Worm (Caenorhabditis elegans) whole organism, L2 larva: Measurements from ENCODE around the gene C27H5.12.

ENCODE experiments used
- Y55F3AM.14 ChIP-seq: fragments of 200-800 bp; sonication (Bioruptor generic); optimal IDR thresholded peaks from 2 replicates; lab custom pipeline; 2018; ENCODE audit warnings: mild to moderate bottlenecking, missing genetic modification characterization, missing compliant biosample characterization
- ZK546.5 ChIP-seq: sonication (generic microtip); optimal IDR thresholded peaks from 2 replicates; lab custom pipeline; 2017; ENCODE audit warnings: missing biosample characterization, missing genetic modification characterization
- alr-1 ChIP-seq: fragments of 150-350 bp; optimal IDR thresholded peaks from 2 replicates; lab custom pipeline; 2014; ENCODE audit warnings: missing biosample characterization, missing genetic modification characterization
- aly-2 ChIP-seq: fragments of 150-350 bp; optimal IDR thresholded peaks from 2 replicates; lab custom pipeline; 2014; ENCODE audit warnings: missing biosample characterization, missing genetic modification characterization
- ceh-16 ChIP-seq: fragments of 150-350 bp; optimal IDR thresholded peaks from 2 replicates; lab custom pipeline; 2014; ENCODE audit warnings: missing biosample characterization, missing genetic modification characterization
- ceh-82 ChIP-seq: fragments of 150-350 bp; optimal IDR thresholded peaks from 2 replicates; lab custom pipeline; 2014; ENCODE audit warnings: missing biosample characterization, missing genetic modification characterization
- crh-2 ChIP-seq: sonication (generic microtip); optimal IDR thresholded peaks from 2 replicates; lab custom pipeline; 2017; ENCODE audit warnings: missing biosample characterization, missing genetic modification characterization
- dmd-4 ChIP-seq: sonication (generic microtip); optimal IDR thresholded peaks from 2 replicates; lab custom pipeline; 2017; ENCODE audit warnings: missing biosample characterization, missing genetic modification characterization
- egl-27 ChIP-seq: sonication (generic microtip); optimal IDR thresholded peaks from 3 replicates; lab custom pipeline; 2017; ENCODE audit warnings: missing biosample characterization, missing genetic modification reagents, missing genetic modification characterization
- elt-3 ChIP-seq: sonication (generic microtip); optimal IDR thresholded peaks from 2 replicates; lab custom pipeline; 2017; ENCODE audit warnings: missing biosample characterization, missing genetic modification characterization
- fos-1 ChIP-seq: fragments of 150-350 bp; optimal IDR thresholded peaks from 2 replicates; lab custom pipeline; 2014; ENCODE audit warnings: missing biosample characterization, missing genetic modification characterization
- gmeb-1 ChIP-seq: fragments of 150-350 bp; optimal IDR thresholded peaks from 2 replicates; lab custom pipeline; 2014; ENCODE audit warnings: missing biosample characterization, missing genetic modification characterization
- lin-11 ChIP-seq: fragments of 150-350 bp; sonication (generic microtip); optimal IDR thresholded peaks from 2 replicates; lab custom pipeline; 2014; ENCODE audit warnings: missing biosample characterization, missing genetic modification characterization, inconsistent platforms, mixed read lengths
- lin-13 ChIP-seq: fragments of 150-350 bp; optimal IDR thresholded peaks from 2 replicates; lab custom pipeline; 2014; ENCODE audit warnings: missing biosample characterization, missing genetic modification reagents, missing genetic modification characterization
- lin-39 ChIP-seq: fragments of 150-350 bp; optimal IDR thresholded peaks from 2 replicates; lab custom pipeline; 2014; ENCODE audit warnings: missing biosample characterization, missing genetic modification reagents, missing genetic modification characterization
- mab-5 ChIP-seq: fragments of 150-350 bp; optimal IDR thresholded peaks from 2 replicates; lab custom pipeline; 2014; ENCODE audit warnings: missing biosample characterization, missing genetic modification characterization
- mbf-1 ChIP-seq: sonication (generic microtip); optimal IDR thresholded peaks from 2 replicates; lab custom pipeline; 2017; ENCODE audit warnings: missing biosample characterization, missing genetic modification characterization
- nhr-10 ChIP-seq: sonication (generic microtip); optimal IDR thresholded peaks from 2 replicates; lab custom pipeline; 2017; ENCODE audit warnings: missing biosample characterization, missing genetic modification characterization
- nhr-11 ChIP-seq: fragments of 150-350 bp; optimal IDR thresholded peaks from 2 replicates; lab custom pipeline; 2014; ENCODE audit warnings: missing biosample characterization, missing genetic modification characterization
- nhr-129 ChIP-seq: fragments of 150-350 bp; optimal IDR thresholded peaks from 2 replicates; lab custom pipeline; 2014; ENCODE audit warnings: missing biosample characterization, missing genetic modification characterization
- nhr-23 ChIP-seq: fragments of 150-350 bp; optimal IDR thresholded peaks from 2 replicates; lab custom pipeline; 2014; ENCODE audit warnings: missing biosample characterization, missing genetic modification reagents, missing genetic modification characterization
- nhr-237 ChIP-seq: fragments of 150-350 bp; optimal IDR thresholded peaks from 2 replicates; lab custom pipeline; 2014; ENCODE audit warnings: missing biosample characterization, missing genetic modification characterization
- nhr-6 ChIP-seq: fragments of 150-350 bp; optimal IDR thresholded peaks from 2 replicates; lab custom pipeline; 2014; ENCODE audit warnings: missing biosample characterization, missing genetic modification characterization
- peb-1 ChIP-seq: fragments of 150-350 bp; optimal IDR thresholded peaks from 2 replicates; lab custom pipeline; 2014; ENCODE audit warnings: missing biosample characterization, missing genetic modification characterization
- sma-3 ChIP-seq: sonication (generic microtip); optimal IDR thresholded peaks from 2 replicates; lab custom pipeline; 2016; ENCODE audit warnings: missing genetic modification reagents, missing genetic modification characterization, missing compliant biosample characterization
- sma-9 ChIP-seq, 2 experiments: fragments of 150-350 bp in 1 of 2; sonication (generic microtip) in 1 of 2; optimal IDR thresholded peaks; 2 replicates each; lab custom pipeline; 2014 to 2016; ENCODE audit warnings: missing genetic modification characterization in 2 of 2, mild to moderate bottlenecking in 1 of 2, missing biosample characterization in 1 of 2, missing compliant biosample characterization in 1 of 2, missing genetic modification reagents in 1 of 2, moderate library complexity in 1 of 2
- snpc-4 ChIP-seq: fragments of 150-350 bp; optimal IDR thresholded peaks from 2 replicates; lab custom pipeline; 2014; ENCODE audit warnings: missing biosample characterization, missing genetic modification characterization
- unc-39 ChIP-seq: fragments of 150-350 bp; optimal IDR thresholded peaks from 2 replicates; lab custom pipeline; 2014; ENCODE audit warnings: missing biosample characterization, missing genetic modification characterization
- unc-62 ChIP-seq: fragments of 150-350 bp; optimal IDR thresholded peaks from 2 replicates; lab custom pipeline; 2014; ENCODE audit warnings: missing biosample characterization, missing genetic modification reagents, missing genetic modification characterization
- zag-1 ChIP-seq: fragments of 150-350 bp; optimal IDR thresholded peaks from 2 replicates; lab custom pipeline; 2014; ENCODE audit warnings: missing biosample characterization, missing genetic modification characterization
- ztf-11 ChIP-seq: sonication (generic microtip); optimal IDR thresholded peaks from 2 replicates; lab custom pipeline; 2017; ENCODE audit warnings: missing biosample characterization, missing genetic modification characterization
- ztf-4 ChIP-seq: fragments of 150-350 bp; optimal IDR thresholded peaks from 2 replicates; lab custom pipeline; 2014; ENCODE audit warnings: missing biosample characterization, missing genetic modification characterization

C27H5.12 gene

DNA sequence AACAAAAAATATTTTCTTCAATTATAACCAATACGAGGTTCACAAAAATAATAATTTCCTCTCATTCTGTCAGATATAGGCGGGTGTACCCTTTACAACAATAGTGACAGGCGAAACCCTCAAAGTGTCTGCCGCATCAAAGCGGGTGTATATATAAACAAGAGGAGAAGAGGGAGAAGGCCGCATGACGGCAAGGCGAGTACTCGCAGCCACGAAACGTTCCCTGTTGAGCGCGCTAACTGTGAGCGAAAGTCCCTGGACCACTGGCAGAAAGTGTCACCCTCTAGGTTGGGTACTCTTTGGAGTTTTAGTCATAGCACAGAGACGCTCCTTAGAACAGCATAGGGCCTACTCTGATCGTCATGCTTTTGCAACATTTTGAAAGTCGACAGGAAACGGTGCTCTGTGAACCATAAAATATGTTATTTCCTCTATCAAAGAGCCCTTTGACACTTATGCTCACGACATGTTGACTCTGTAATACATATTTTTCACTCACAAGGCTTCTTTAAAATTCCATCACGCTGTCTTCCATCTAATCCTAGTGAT is 38.7 kb upstream of the C27H5.12 start, which contains the start of gene pcrg-1 (continued):
- TF ChIP-seq ceh-16 (tag; lab: Kevin White, UChicago), result no peak
- TF ChIP-seq nhr-11 (tag; lab: Kevin White, UChicago), result no peak
- peak; percentile 94 for TF ChIP-seq sma-9 (GFP tag; optimal IDR thresholded peaks at IDR 0.05; lab: Kevin White, UChicago)
- no peak for TF ChIP-seq sma-9 (tag; optimal IDR thresholded peaks at IDR 0.05; lab: Kevin White, UChicago)
- TF ChIP-seq unc-39 (tag; lab: Kevin White, UChicago), result no peak

DNA sequence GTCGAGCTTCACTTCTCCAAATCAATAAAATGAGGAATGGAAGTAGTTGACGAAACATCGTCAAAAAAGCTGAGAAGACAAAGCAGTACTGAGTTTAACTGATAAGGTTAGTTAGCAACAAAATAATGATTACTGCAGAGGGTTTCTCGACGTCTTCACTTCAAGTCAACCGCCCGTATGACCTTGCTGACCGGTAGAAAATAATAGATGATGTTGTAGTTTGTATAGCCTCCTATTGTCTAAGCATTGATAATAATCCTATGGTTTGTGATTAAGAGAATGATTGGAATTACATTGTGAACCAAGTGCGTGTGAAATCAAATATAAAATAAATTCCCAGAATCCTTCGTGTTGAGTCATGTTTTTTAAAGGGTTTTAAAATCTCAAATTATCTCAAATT is 37.9 kb upstream of the C27H5.12 start, which contains the start of gene E04F6.6:
Gene E04F6.6, minus strand, starts transcription at position 258 of the 400 bp plus-strand sequence.
- TF ChIP-seq nhr-10 (tag; lab: Kevin White, UChicago) (no peak), lin-13 (GFP tag; lab: Kevin White, UChicago) (no peak), snpc-4 (tag; lab: Kevin White, UChicago) (no peak), nhr-6 (tag; lab: Kevin White, UChicago) (no peak), nhr-11 (tag; lab: Kevin White, UChicago) (no peak), peb-1 (tag; lab: Kevin White, UChicago) (no peak), ceh-16 (tag; lab: Kevin White, UChicago) (no peak), dmd-4 (tag; lab: Kevin White, UChicago) (no peak), lin-39 (tag; lab: Kevin White, UChicago) (no peak), ZK546.5 (no peak), Y55F3AM.14 (GFP tag; lab: Kevin White, UChicago) (no peak), fos-1 (tag; lab: Kevin White, UChicago) (no peak), unc-62 (GFP tag; lab: Kevin White, UChicago) (no peak), zag-1 (tag; lab: Kevin White, UChicago) (no peak), ztf-4 (tag; lab: Kevin White, UChicago) (no peak), nhr-237 (tag; lab: Kevin White, UChicago) (no peak), mab-5 (tag; lab: Kevin White, UChicago) (no peak)

DNA sequence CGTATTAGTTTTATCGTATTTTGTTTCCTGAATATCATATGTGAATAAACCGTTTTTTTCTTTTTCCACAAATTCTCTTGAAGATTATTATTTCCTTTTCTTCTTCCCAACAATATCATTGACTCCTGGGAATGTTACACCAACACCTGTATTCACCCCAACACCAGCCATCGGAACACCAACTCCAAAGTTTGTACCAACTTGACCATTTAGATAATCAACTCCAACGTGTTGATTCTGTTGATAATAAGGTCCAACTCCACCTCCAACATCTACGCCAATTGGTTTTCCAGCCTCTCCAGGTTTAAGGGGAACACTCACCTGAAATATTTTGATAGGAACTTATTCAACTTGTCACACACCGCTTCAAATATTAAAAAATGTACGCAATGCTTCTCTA is 36.0 kb upstream of the C27H5.12 start:
- TF ChIP-seq crh-2 (tag; lab: Kevin White, UChicago) (peak; percentile 32), peb-1 (tag; lab: Kevin White, UChicago) (no peak)

DNA sequence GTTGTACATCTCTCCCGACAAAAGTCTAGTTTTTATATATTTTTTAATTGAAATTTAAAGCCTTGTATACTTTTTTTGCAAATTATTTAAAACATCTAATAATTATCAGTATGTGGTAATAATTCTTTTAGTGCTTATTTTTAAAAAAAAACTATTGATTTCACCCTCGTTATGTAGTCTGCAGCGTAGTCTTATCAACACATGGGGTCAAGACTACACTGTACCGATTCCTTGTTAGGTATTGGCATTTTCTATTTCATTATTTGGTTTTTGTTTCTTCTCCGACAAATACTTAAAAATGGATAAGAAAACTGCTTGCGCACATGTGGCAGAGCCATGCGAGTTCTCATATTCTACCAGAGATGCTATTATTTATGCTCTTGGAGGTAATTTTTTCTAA is 34.6 kb upstream of the C27H5.12 start, which contains the start of gene maoc-1:
Gene maoc-1, plus strand, starts transcription at position 237 of the 400 bp plus-strand sequence.
- peak; percentile 25 for TF ChIP-seq fos-1 (tag; lab: Kevin White, UChicago)
- TF ChIP-seq sma-9 (GFP tag; optimal IDR thresholded peaks at IDR 0.05; lab: Kevin White, UChicago), result peak; percentile 13
- TF ChIP-seq sma-9 (tag; optimal IDR thresholded peaks at IDR 0.05; lab: Kevin White, UChicago), result no peak
- no peak for TF ChIP-seq dmd-4 (tag; lab: Kevin White, UChicago)
- TF ChIP-seq alr-1 (tag; lab: Kevin White, UChicago), result no peak
- TF ChIP-seq egl-27 (tag; lab: Kevin White, UChicago), result no peak

DNA sequence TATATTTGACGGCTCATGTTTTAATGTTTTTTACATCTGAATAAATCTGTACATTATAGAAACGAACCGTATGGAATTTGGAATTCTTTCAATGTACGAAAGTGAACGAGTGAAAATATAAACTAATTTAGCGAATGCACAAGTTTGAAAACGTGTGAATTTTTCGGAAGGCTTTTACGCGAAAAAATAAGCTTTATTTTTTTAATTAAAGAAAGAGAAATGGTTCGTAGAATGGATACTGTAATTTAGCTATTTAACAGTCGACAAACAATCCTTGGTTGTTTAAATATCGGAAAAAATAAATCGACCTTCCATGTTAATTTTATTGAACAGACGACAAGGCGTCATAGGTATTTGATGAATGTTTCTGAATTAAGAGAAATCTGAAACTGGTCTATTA is 34.1 kb upstream of the C27H5.12 start, which contains the start of gene acdh-12:
Gene acdh-12, minus strand, starts transcription at position 101 of the 400 bp plus-strand sequence.
- no peak for TF ChIP-seq ceh-82
- no peak for TF ChIP-seq fos-1 (tag; lab: Kevin White, UChicago)
- TF ChIP-seq mbf-1 (tag; lab: Kevin White, UChicago), result no peak
- no peak for TF ChIP-seq nhr-11 (tag; lab: Kevin White, UChicago)
- TF ChIP-seq nhr-23 (tag; lab: Kevin White, UChicago), result no peak
- no peak for TF ChIP-seq unc-39 (tag; lab: Kevin White, UChicago)
- TF ChIP-seq gmeb-1 (tag; lab: Kevin White, UChicago), result no peak

DNA sequence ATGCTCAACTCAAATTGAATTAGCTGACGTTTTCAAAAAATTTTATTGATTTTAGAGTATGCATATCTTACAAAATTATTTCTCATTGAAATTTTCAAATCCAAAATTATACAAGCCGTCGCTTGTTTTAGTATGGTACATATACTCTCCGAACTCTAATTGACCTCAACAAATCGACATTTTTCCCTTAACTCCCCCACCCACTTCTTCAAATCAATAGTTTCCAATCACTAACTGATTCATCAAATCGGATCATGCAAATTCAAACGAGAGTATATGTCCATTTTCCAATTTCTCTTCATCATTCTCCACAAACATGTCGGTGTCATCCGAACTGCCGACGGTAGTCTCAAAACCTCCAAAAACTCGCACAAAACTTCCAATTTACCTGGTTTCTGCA is 27.7 kb upstream of the C27H5.12 start, which contains the start of gene E04F6.4:
Gene E04F6.4, plus strand, starts transcription at position 301 of the 400 bp plus-strand sequence.
- TF ChIP-seq unc-39 (tag; lab: Kevin White, UChicago) (no peak), aly-2 (no peak), lin-11 (tag; lab: Kevin White, UChicago) (no peak), ztf-4 (tag; lab: Kevin White, UChicago) (no peak), snpc-4 (tag; lab: Kevin White, UChicago) (no peak), ztf-11 (tag; lab: Kevin White, UChicago) (no peak), sma-3 (GFP tag; lab: Kevin White, UChicago) (no peak), elt-3 (tag; lab: Kevin White, UChicago) (no peak), nhr-129 (tag; lab: Kevin White, UChicago) (no peak)
